Fruit fly (Drosophila melanogaster): ENCODE measurements around the gene slo.

dm6 chr3R:24720459-24721370 is 58.4 kb downstream of the slo start:
- no peak for TF ChIP-seq CG15710 (tag; optimal IDR thresholded peaks at IDR 0.05)
- peak; percentile 47 for TF ChIP-seq EcR (GFP tag; optimal IDR thresholded peaks at IDR 0.05)
- no peak for TF ChIP-seq CG10348 (GFP tag; IDR thresholded peaks at IDR 0.05)
- peak; percentile 45; the same call in 2 of the 3 replicates for TF ChIP-seq CG4496 (GFP tag; IDR thresholded peaks at IDR 0.05)
